Fruit fly (Drosophila melanogaster): ENCODE measurements around the gene moi.

DNA sequence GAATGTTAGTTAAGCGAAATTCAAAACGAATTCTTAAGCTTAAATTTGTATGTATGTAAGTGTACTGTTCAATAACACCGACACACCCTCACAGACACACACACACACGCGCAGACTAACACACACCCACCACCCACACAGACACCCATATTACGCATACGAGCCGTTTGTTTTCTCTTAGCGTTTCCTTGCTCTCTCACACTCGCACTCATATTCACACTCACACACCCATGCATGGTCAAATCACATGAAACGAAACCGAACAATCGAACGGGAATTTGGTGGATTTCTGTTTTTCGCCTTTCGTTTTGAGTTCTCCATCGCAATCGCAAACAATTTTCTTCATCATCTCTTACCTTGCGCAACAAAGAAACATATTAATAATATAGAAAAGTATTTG is 6.1 kb upstream of the moi start:
- no peak for TF ChIP-seq CG10321 (GFP tag; IDR thresholded peaks at IDR 0.05)
- TF ChIP-seq ara (GFP tag; IDR thresholded peaks at IDR 0.05): no peak
- no peak for TF ChIP-seq CG12155 (GFP tag; optimal IDR thresholded peaks at IDR 0.05)
- no peak for TF ChIP-seq Awh (GFP tag; IDR thresholded peaks at IDR 0.05)
- no peak for TF ChIP-seq CG10462 (GFP tag; optimal IDR thresholded peaks at IDR 0.05)
- TF ChIP-seq jing (GFP tag; optimal IDR thresholded peaks at IDR 0.05): no peak
- no peak for TF ChIP-seq Spps (tag; optimal IDR thresholded peaks at IDR 0.05)
- TF ChIP-seq Dbx (GFP tag; IDR thresholded peaks at IDR 0.05): no peak
- TF ChIP-seq CG2199 (GFP tag; IDR thresholded peaks at IDR 0.05): peak; percentile 61; the same call in 1 of the 3 replicates
- no peak for TF ChIP-seq CG11560 (tag; IDR thresholded peaks at IDR 0.05)
- no peak for TF ChIP-seq scrt (GFP tag; optimal IDR thresholded peaks at IDR 0.05)
- TF ChIP-seq CG16863 (GFP tag; optimal IDR thresholded peaks at IDR 0.05): no peak

All from whole organism, embryonic.